Fruit fly (Drosophila melanogaster) whole organism, larva: ENCODE results near the gene Tudor-SN.

Source experiments
- noc ChIP-seq: fragments of 200-800 bp; sonication (Bioruptor generic); optimal IDR thresholded peaks from 3 replicates; lab custom pipeline; 2019; ENCODE audit warnings: missing biosample characterization, mild to moderate bottlenecking, missing genetic modification characterization, moderate library complexity

The Tudor-SN gene

DNA sequence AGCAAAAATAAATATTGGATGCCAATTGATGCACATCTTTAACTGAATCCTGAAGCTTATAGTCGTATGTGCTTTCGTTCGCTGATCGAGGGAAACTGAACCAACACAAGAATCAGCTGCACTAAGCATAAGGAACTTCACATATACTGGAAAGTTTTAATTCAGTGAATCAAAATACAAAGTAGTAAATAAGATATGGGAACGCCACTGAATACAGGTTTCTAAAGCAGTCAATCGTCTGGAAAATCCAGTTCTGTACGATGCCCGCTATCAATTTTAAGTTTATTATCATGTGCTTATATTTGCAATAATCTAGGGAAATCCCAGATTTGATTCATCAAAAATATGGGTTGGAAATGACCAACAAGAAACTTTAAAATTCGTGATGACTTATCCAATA is 31.9 kb downstream of the Tudor-SN start, which contains the start of gene CG34454:
Gene CG34454 (minus strand): TSS at position 84 of the 400 bp plus-strand sequence.
- no peak for TF ChIP-seq noc (tag; lab: Kevin White, UChicago)

dm6 chr3L:231504-231903 is 32.7 kb downstream of the Tudor-SN start, which contains the start of gene CG42846:
TSS of gene CG42846 (minus strand) at chr3L:231604.
- TF ChIP-seq noc (tag; lab: Kevin White, UChicago): no peak

DNA sequence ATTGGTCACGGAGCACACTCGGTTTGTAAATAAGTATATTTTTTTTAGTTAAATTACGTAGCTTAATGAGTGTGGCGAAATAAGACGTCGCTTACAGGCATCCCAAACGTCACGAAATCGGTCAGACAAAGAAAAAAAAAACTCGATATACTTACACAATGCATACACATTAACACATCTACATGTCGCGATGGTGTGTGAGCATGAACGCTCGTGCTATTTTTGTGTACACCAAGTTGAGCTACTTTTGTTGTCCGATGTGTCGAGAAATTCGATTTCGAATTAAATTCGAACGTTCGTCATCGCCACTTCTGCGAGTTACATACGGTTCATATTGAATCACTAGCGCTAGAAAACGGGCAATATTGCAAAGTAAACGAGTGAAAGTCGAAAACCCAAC is 39.1 kb downstream of the Tudor-SN start:
- no peak for TF ChIP-seq noc (tag; lab: Kevin White, UChicago)

DNA sequence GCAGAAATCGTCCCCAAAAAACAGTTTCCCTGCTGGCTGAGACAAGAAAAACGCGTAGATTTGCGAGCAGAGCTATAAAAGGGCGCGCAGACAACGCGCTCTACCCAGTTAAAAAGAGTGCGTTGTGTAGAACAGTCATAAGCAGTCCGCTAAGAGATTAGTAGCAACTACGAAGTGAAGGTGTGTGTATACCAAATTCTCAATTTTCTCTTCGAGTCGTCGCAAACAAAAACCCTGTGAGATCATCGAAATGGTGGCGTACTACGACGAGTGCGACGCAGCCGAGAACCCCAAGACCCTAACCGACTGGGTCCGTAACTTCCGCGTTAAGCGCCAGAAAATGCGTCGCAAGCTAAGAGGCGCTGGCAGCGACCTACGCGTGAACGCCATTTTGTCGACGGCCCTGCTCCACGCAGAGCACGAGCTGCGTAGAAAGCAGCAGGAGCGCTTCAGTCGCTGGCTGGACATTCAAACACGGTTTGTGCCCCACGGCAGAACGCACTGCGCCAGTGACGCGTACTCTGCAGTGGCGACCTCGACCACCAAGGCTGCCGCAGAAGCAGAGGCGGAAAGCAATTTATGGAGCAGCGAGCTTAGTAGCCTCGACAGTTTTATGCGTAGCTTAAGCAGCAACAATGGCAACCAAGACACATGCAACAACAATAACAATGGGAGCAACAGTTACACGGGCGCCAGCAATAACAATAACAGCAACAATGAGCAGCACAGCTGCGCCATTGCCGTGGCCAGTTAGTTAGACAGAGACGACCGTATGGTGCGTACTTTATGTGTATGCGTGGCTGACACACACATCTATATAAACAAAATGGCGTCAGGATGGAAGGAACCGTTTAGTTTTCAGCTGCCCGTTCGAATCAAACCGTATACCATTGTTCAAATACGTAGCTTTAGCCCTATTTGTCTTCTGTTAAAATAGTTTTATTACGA is 39.9 kb downstream of the Tudor-SN start:
- no peak for TF ChIP-seq noc (tag; lab: Kevin White, UChicago)

DNA sequence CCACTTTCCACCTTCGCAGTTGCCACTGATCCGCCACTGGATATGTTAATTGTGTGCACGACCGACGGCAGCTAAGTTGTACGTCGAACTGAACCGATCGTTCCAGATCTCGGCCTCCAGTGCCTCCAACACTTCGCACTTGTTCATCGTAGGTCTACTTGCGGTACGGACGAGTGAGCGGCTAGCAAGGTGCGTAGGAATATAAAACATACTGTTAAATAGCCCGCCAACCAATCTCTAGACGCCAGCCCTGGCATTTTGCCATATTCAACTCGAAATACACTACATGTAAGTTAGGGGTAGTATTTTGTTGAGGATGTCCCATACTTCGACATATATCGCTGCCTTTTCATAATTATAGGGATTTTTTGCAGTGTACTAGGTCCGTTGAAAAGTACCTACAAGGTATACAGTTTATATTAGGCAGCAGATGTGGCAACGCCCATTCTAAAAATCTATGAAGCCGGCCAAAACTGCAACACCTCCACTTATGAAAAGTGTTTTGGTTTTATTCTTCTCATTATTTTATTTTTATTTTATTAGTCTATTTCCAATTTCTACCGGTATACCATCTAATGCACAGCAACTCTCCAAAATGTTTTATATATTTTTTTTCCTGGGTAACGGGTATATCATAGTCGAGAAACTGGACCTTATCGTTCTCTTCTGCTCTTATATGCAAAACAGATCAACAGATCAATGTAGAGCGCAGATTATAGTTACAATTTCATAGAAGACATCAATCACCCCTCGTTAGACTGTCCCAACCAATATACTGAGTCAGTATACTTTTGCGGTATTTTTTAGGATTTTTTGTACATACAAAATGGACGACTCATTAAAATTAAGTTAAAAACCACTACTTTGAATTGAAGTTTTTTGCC is 40.9 kb downstream of the Tudor-SN start, which contains the start of the genes pyx and CG33229:
Gene pyx (minus strand): TSS at position 51 of the 884 bp plus-strand sequence.
Gene CG33229 (plus strand): TSS at position 834 of the 884 bp plus-strand sequence.
- TF ChIP-seq noc (tag; lab: Kevin White, UChicago): peak; percentile 64

- no peak for TF ChIP-seq noc (tag; lab: Kevin White, UChicago)
Observed at dm6 chr3L:217480-218118, 46.6 kb downstream of the Tudor-SN start, which contains the start of gene CG13877. TSS of gene CG13877 (plus strand) at chr3L:218068.

DNA sequence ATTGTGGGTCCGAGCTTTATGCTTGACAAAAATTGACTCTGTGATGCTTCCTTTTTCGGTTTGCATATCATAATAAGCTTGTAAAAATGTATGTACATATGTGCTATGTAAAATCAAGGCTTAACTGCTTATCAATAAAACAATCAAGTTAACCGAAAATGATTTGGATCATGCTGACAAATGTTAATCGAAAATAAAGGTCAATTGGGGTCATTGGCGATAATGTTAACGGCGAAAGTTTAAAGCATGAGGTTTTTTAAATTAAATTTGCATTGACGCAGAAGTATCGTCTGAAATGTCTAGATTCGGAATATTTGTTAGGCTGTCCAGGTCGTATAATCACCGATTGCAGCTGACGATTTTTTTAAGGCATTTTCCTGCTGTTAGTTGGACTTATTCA is 47.9 kb downstream of the Tudor-SN start, which contains the start of gene Kaz1-ORFB:
Gene Kaz1-ORFB (plus strand): TSS at position 301 of the 400 bp plus-strand sequence.
- no peak for TF ChIP-seq noc (tag; lab: Kevin White, UChicago)

DNA sequence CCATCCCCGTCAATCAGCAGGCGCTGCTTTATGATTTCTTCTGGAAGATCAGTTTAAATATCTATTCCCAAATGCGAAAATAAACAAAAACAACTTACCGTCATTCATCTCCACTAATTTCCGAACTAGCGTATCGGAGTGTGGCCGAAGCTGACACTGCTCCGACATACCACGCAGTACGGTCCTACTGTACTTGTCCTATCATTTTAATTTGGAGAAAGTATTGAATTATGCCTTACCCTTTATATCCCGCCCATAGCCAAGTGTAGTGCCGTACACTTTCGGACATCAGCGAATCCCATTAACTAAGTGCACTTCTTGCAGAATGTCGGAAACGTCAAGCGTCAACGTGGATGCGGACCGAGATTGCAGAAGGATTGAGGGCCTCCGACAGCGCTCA is 51.7 kb downstream of the Tudor-SN start, which contains the start of the genes thoc7 and Dis3l2:
Gene thoc7 (minus strand): TSS at position 168 of the 400 bp plus-strand sequence.
Gene Dis3l2 (plus strand): TSS at position 190 of the 400 bp plus-strand sequence.
- no peak for TF ChIP-seq noc (tag; lab: Kevin White, UChicago)

DNA sequence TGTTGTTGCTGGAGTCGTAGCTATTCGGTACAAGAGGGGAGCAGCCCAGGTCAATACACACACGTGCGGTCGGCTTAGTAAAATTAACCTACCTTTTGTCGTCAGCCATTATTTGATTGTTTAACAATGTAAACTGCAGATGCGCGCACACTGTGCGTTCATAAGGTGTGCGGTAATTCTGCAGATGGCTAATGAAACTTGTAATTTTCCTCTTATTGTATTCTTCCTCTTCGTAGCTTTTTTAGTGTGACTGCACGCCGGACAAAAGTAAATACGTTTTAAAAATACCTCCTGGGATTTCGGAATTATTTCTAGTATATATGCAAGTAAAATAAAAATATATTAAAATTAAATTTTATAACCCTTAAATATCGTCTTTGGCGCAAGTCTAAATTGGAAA is 53.0 kb downstream of the Tudor-SN start, which contains the start of gene Prp4k:
Gene Prp4k (minus strand): TSS at position 258 of the 400 bp plus-strand sequence.
- no peak for TF ChIP-seq noc (tag; lab: Kevin White, UChicago)
